Worm (Caenorhabditis elegans) whole organism, L2 larva: ENCODE results near the gene mfsd-13.2.

Experiments used
- C34F6.9 ChIP-seq: fragments of 150-350 bp; optimal IDR thresholded peaks from 2 replicates; lab custom pipeline; 2014; ENCODE audit warnings: missing biosample characterization, missing genetic modification characterization
- F13H6.1 ChIP-seq: sonication (generic microtip); optimal IDR thresholded peaks from 2 replicates; lab custom pipeline; 2016; ENCODE audit warnings: missing genetic modification characterization, missing compliant biosample characterization
- R02D3.7 ChIP-seq: fragments of 150-350 bp; optimal IDR thresholded peaks from 2 replicates; lab custom pipeline; 2014; ENCODE audit warnings: missing biosample characterization, missing genetic modification characterization
- Y55F3AM.14 ChIP-seq: fragments of 200-800 bp; sonication (Bioruptor generic); optimal IDR thresholded peaks from 2 replicates; lab custom pipeline; 2018; ENCODE audit warnings: mild to moderate bottlenecking, missing genetic modification characterization, missing compliant biosample characterization
- alr-1 ChIP-seq: fragments of 150-350 bp; optimal IDR thresholded peaks from 2 replicates; lab custom pipeline; 2014; ENCODE audit warnings: missing biosample characterization, missing genetic modification characterization
- aly-2 ChIP-seq: fragments of 150-350 bp; optimal IDR thresholded peaks from 2 replicates; lab custom pipeline; 2014; ENCODE audit warnings: missing biosample characterization, missing genetic modification characterization
- ama-1 ChIP-seq: fragments of 150-350 bp; optimal IDR thresholded peaks from 2 replicates; lab custom pipeline; 2018; ENCODE audit warnings: inconsistent platforms
- blmp-1 ChIP-seq: sonication (generic microtip); optimal IDR thresholded peaks from 2 replicates; lab custom pipeline; 2017; ENCODE audit warnings: missing genetic modification characterization, mild to moderate bottlenecking, missing compliant biosample characterization, antibody characterized with exemption, moderate library complexity; ENCODE audit not compliant: insufficient read depth
- ceh-16 ChIP-seq: fragments of 150-350 bp; optimal IDR thresholded peaks from 2 replicates; lab custom pipeline; 2014; ENCODE audit warnings: missing biosample characterization, missing genetic modification characterization
- ceh-82 ChIP-seq: fragments of 150-350 bp; optimal IDR thresholded peaks from 2 replicates; lab custom pipeline; 2014; ENCODE audit warnings: missing biosample characterization, missing genetic modification characterization
- crh-2 ChIP-seq: sonication (generic microtip); optimal IDR thresholded peaks from 2 replicates; lab custom pipeline; 2017; ENCODE audit warnings: missing biosample characterization, missing genetic modification characterization
- dmd-4 ChIP-seq: sonication (generic microtip); optimal IDR thresholded peaks from 2 replicates; lab custom pipeline; 2017; ENCODE audit warnings: missing biosample characterization, missing genetic modification characterization
- elt-1 ChIP-seq: fragments of 150-350 bp; optimal IDR thresholded peaks from 2 replicates; lab custom pipeline; 2014; ENCODE audit warnings: missing biosample characterization, missing genetic modification characterization
- elt-3 ChIP-seq: sonication (generic microtip); optimal IDR thresholded peaks from 2 replicates; lab custom pipeline; 2017; ENCODE audit warnings: missing biosample characterization, missing genetic modification characterization
- fos-1 ChIP-seq: fragments of 150-350 bp; optimal IDR thresholded peaks from 2 replicates; lab custom pipeline; 2014; ENCODE audit warnings: missing biosample characterization, missing genetic modification characterization
- lin-11 ChIP-seq: fragments of 150-350 bp; sonication (generic microtip); optimal IDR thresholded peaks from 2 replicates; lab custom pipeline; 2014; ENCODE audit warnings: missing biosample characterization, missing genetic modification characterization, inconsistent platforms, mixed read lengths
- lin-39 ChIP-seq: fragments of 150-350 bp; optimal IDR thresholded peaks from 2 replicates; lab custom pipeline; 2014; ENCODE audit warnings: missing biosample characterization, missing genetic modification reagents, missing genetic modification characterization
- lsy-2 ChIP-seq, 2 experiments: fragments of 150-350 bp in 1 of 2; sonication (generic microtip) in 1 of 2; optimal IDR thresholded peaks; 2 replicates each; lab custom pipeline; 2014 to 2017; ENCODE audit warnings: missing biosample characterization in 2 of 2, missing genetic modification characterization in 2 of 2
- mab-5 ChIP-seq: fragments of 150-350 bp; optimal IDR thresholded peaks from 2 replicates; lab custom pipeline; 2014; ENCODE audit warnings: missing biosample characterization, missing genetic modification characterization
- mdl-1 ChIP-seq, 2 experiments: fragments of 150-350 bp in 1 of 2; sonication (generic microtip) in 1 of 2; optimal IDR thresholded peaks; 2 replicates each; lab custom pipeline; 2017; ENCODE audit warnings: missing biosample characterization in 2 of 2, missing genetic modification characterization in 2 of 2
- nhr-10 ChIP-seq: sonication (generic microtip); optimal IDR thresholded peaks from 2 replicates; lab custom pipeline; 2017; ENCODE audit warnings: missing biosample characterization, missing genetic modification characterization
- nhr-11 ChIP-seq: fragments of 150-350 bp; optimal IDR thresholded peaks from 2 replicates; lab custom pipeline; 2014; ENCODE audit warnings: missing biosample characterization, missing genetic modification characterization
- nhr-129 ChIP-seq: fragments of 150-350 bp; optimal IDR thresholded peaks from 2 replicates; lab custom pipeline; 2014; ENCODE audit warnings: missing biosample characterization, missing genetic modification characterization
- nhr-21 ChIP-seq: fragments of 150-350 bp; optimal IDR thresholded peaks from 2 replicates; lab custom pipeline; 2014; ENCODE audit warnings: missing biosample characterization, missing genetic modification characterization
- nhr-237 ChIP-seq: fragments of 150-350 bp; optimal IDR thresholded peaks from 2 replicates; lab custom pipeline; 2014; ENCODE audit warnings: missing biosample characterization, missing genetic modification characterization
- nhr-25 ChIP-seq: fragments of 150-350 bp; sonication (generic microtip); optimal IDR thresholded peaks from 3 replicates; lab custom pipeline; 2014; ENCODE audit warnings: missing biosample characterization, missing genetic modification characterization
- nhr-6 ChIP-seq: fragments of 150-350 bp; optimal IDR thresholded peaks from 2 replicates; lab custom pipeline; 2014; ENCODE audit warnings: missing biosample characterization, missing genetic modification characterization
- nhr-77 ChIP-seq: fragments of 150-350 bp; optimal IDR thresholded peaks from 2 replicates; lab custom pipeline; 2014; ENCODE audit warnings: missing biosample characterization, missing genetic modification characterization
- peb-1 ChIP-seq: fragments of 150-350 bp; optimal IDR thresholded peaks from 2 replicates; lab custom pipeline; 2014; ENCODE audit warnings: missing biosample characterization, missing genetic modification characterization
- sem-4 ChIP-seq: fragments of 150-350 bp; optimal IDR thresholded peaks from 2 replicates; lab custom pipeline; 2014; ENCODE audit warnings: missing biosample characterization, missing genetic modification reagents, missing genetic modification characterization
- skn-1 ChIP-seq: sonication (generic microtip); optimal IDR thresholded peaks from 2 replicates; lab custom pipeline; 2017; ENCODE audit warnings: missing biosample characterization, missing genetic modification characterization
- sma-3 ChIP-seq: sonication (generic microtip); optimal IDR thresholded peaks from 2 replicates; lab custom pipeline; 2016; ENCODE audit warnings: missing genetic modification reagents, missing genetic modification characterization, missing compliant biosample characterization
- sma-9 ChIP-seq, 2 experiments: fragments of 150-350 bp in 1 of 2; sonication (generic microtip) in 1 of 2; optimal IDR thresholded peaks; 2 replicates each; lab custom pipeline; 2014 to 2016; ENCODE audit warnings: missing genetic modification characterization in 2 of 2, mild to moderate bottlenecking in 1 of 2, missing biosample characterization in 1 of 2, missing compliant biosample characterization in 1 of 2, missing genetic modification reagents in 1 of 2, moderate library complexity in 1 of 2
- snpc-4 ChIP-seq: fragments of 150-350 bp; optimal IDR thresholded peaks from 2 replicates; lab custom pipeline; 2014; ENCODE audit warnings: missing biosample characterization, missing genetic modification characterization
- unc-39 ChIP-seq: fragments of 150-350 bp; optimal IDR thresholded peaks from 2 replicates; lab custom pipeline; 2014; ENCODE audit warnings: missing biosample characterization, missing genetic modification characterization
- ztf-1 ChIP-seq: fragments of 200-800 bp; sonication (Bioruptor generic); conservative IDR thresholded peaks from 2 replicates; pipeline ENCODE4 v1.3.6; 2022; ENCODE audit warnings: missing genetic modification characterization, missing compliant biosample characterization
- ztf-4 ChIP-seq: fragments of 150-350 bp; optimal IDR thresholded peaks from 2 replicates; lab custom pipeline; 2014; ENCODE audit warnings: missing biosample characterization, missing genetic modification characterization

Gene mfsd-13.2

ce11 chrII:7131871-7132693 lies 33.6 kb downstream of the mfsd-13.2 start, which contains the start of the genes T07F8.4 and gld-3:
T07F8.4 (minus strand) TSS chrII:7132032.
gld-3 (plus strand) TSS chrII:7132643.
- TF ChIP-seq fos-1: peak; percentile 33
- no peak for TF ChIP-seq F13H6.1 (tag; lab: Kevin White, UChicago)
- no peak for TF ChIP-seq nhr-6 (tag; lab: Kevin White, UChicago)
- TF ChIP-seq blmp-1 (tag; lab: Kevin White, UChicago): no peak
- TF ChIP-seq lsy-2 (tag; optimal IDR thresholded peaks at IDR 0.05; lab: Kevin White, UChicago): peak; percentile 41 to 96
- TF ChIP-seq R02D3.7 (tag; lab: Kevin White, UChicago): no peak
- no peak for TF ChIP-seq sma-3 (GFP tag; lab: Kevin White, UChicago)
- TF ChIP-seq elt-1 (tag; lab: Kevin White, UChicago): no peak
- no peak for TF ChIP-seq snpc-4 (tag; lab: Kevin White, UChicago)
- no peak for TF ChIP-seq lin-39 (tag; lab: Kevin White, UChicago)
- no peak for TF ChIP-seq skn-1 (tag; lab: Kevin White, UChicago)
- no peak for TF ChIP-seq sma-9 (GFP tag; optimal IDR thresholded peaks at IDR 0.05; lab: Kevin White, UChicago)
- TF ChIP-seq sma-9 (tag; optimal IDR thresholded peaks at IDR 0.05; lab: Kevin White, UChicago): no peak
- no peak for TF ChIP-seq sem-4 (tag; lab: Kevin White, UChicago)
- no peak for TF ChIP-seq nhr-77 (tag; lab: Kevin White, UChicago)
- peak; percentile 12 for TF ChIP-seq crh-2 (tag; lab: Kevin White, UChicago)
- TF ChIP-seq mab-5 (tag; lab: Kevin White, UChicago): no peak
- no peak for TF ChIP-seq dmd-4 (tag; lab: Kevin White, UChicago)
- TF ChIP-seq nhr-10: no peak
- no peak for TF ChIP-seq unc-39 (tag; lab: Kevin White, UChicago)
- TF ChIP-seq ceh-82 (tag; lab: Kevin White, UChicago): no peak
- TF ChIP-seq nhr-11 (tag; lab: Kevin White, UChicago): no peak
- no peak for TF ChIP-seq nhr-25 (tag; lab: Kevin White, UChicago)
- TF ChIP-seq ama-1 (lab: Kevin White, UChicago): no peak
- no peak for TF ChIP-seq lin-11 (tag; lab: Kevin White, UChicago)
- no peak for TF ChIP-seq ceh-16
- no peak for TF ChIP-seq mdl-1 (tag; optimal IDR thresholded peaks at IDR 0.05; lab: Kevin White, UChicago)
- TF ChIP-seq alr-1: no peak
- peak; percentile 76 for TF ChIP-seq nhr-129 (tag; lab: Kevin White, UChicago)
- TF ChIP-seq ztf-4 (tag; lab: Kevin White, UChicago): no peak
- TF ChIP-seq aly-2 (tag; lab: Kevin White, UChicago): no peak
- peak; percentile 56 for TF ChIP-seq C34F6.9 (tag; lab: Kevin White, UChicago)
- TF ChIP-seq ztf-1 (GFP tag; lab: Robert Waterston, UW): no peak
- TF ChIP-seq peb-1 (tag; lab: Kevin White, UChicago): no peak
- no peak for TF ChIP-seq Y55F3AM.14
- no peak for TF ChIP-seq elt-3 (tag; lab: Kevin White, UChicago)
- TF ChIP-seq nhr-237 (tag; lab: Kevin White, UChicago): no peak

ce11 chrII:7126457-7126856 lies 39.2 kb downstream of the mfsd-13.2 start, which contains the start of gene F10E7.1:
F10E7.1 (plus strand) TSS chrII:7126757.
- TF ChIP-seq nhr-237 (tag; lab: Kevin White, UChicago) (no peak), sma-3 (GFP tag; lab: Kevin White, UChicago) (no peak), nhr-11 (tag; lab: Kevin White, UChicago) (no peak), ama-1 (lab: Kevin White, UChicago) (no peak), nhr-21 (tag; lab: Kevin White, UChicago) (no peak)
